Worm (Caenorhabditis elegans) whole organism, mixed stage, embryonic: Measurements from ENCODE around the gene C01G10.5.

Experiments used
- M03D4.4 ChIP-seq: sonication (generic microtip); optimal IDR thresholded peaks from 2 replicates; lab custom pipeline; 2017; ENCODE audit warnings: mild to moderate bottlenecking, missing genetic modification characterization, missing compliant biosample characterization
- bed-3 ChIP-seq: fragments of 200-800 bp; sonication (Bioruptor generic); optimal IDR thresholded peaks from 3 replicates; lab custom pipeline; 2018; ENCODE audit warnings: mild to moderate bottlenecking, missing genetic modification characterization, moderate library complexity, missing compliant biosample characterization
- blmp-1 ChIP-seq: fragments of 150-350 bp; optimal IDR thresholded peaks from 2 replicates; lab custom pipeline; 2014; ENCODE audit warnings: missing biosample characterization, missing genetic modification characterization
- ceh-39 ChIP-seq: fragments of 150-350 bp; optimal IDR thresholded peaks from 2 replicates; lab custom pipeline; 2014; ENCODE audit warnings: missing biosample characterization, missing genetic modification characterization
- ceh-83 ChIP-seq: fragments of 200-800 bp; sonication (Bioruptor generic); optimal IDR thresholded peaks from 2 replicates; lab custom pipeline; 2018; ENCODE audit warnings: mild to moderate bottlenecking, missing genetic modification characterization, missing compliant biosample characterization
- ces-1 ChIP-seq: fragments of 150-350 bp; optimal IDR thresholded peaks from 2 replicates; lab custom pipeline; 2014; ENCODE audit warnings: missing biosample characterization, missing genetic modification reagents, missing genetic modification characterization
- drap-1 ChIP-seq: fragments of 200-800 bp; sonication (Bioruptor generic); optimal IDR thresholded peaks from 3 replicates; lab custom pipeline; 2018; ENCODE audit warnings: mild to moderate bottlenecking, missing genetic modification characterization, missing compliant biosample characterization
- elt-1 ChIP-seq: sonication (generic microtip); optimal IDR thresholded peaks from 2 replicates; lab custom pipeline; 2017; ENCODE audit warnings: missing genetic modification characterization, mild to moderate bottlenecking, missing compliant biosample characterization, antibody characterized with exemption, moderate library complexity, borderline replicate concordance; ENCODE audit not compliant: insufficient read depth
- elt-3 ChIP-seq: fragments of 150-350 bp; optimal IDR thresholded peaks from 2 replicates; lab custom pipeline; 2014; ENCODE audit warnings: missing biosample characterization, missing genetic modification characterization
- flh-1 ChIP-seq: fragments of 200-800 bp; sonication (Bioruptor generic); optimal IDR thresholded peaks from 2 replicates; lab custom pipeline; 2018; ENCODE audit warnings: mild to moderate bottlenecking, missing genetic modification characterization, moderate library complexity, missing compliant biosample characterization
- ham-2 ChIP-seq: fragments of 200-800 bp; sonication (Bioruptor generic); optimal IDR thresholded peaks from 2 replicates; lab custom pipeline; 2018; ENCODE audit warnings: mild to moderate bottlenecking, missing genetic modification characterization, missing compliant biosample characterization
- hlh-1 ChIP-seq: fragments of 150-350 bp; optimal IDR thresholded peaks from 2 replicates; lab custom pipeline; 2014; ENCODE audit warnings: missing biosample characterization, missing genetic modification reagents, missing genetic modification characterization
- lin-13 ChIP-seq: fragments of 150-350 bp; optimal IDR thresholded peaks from 2 replicates; lab custom pipeline; 2014; ENCODE audit warnings: missing biosample characterization, missing genetic modification characterization
- lin-32 ChIP-seq: fragments of 200-800 bp; sonication (Bioruptor generic); optimal IDR thresholded peaks from 2 replicates; lab custom pipeline; 2018; ENCODE audit warnings: mild to moderate bottlenecking, missing genetic modification characterization, missing compliant biosample characterization
- lsy-2 ChIP-seq: fragments of 150-350 bp; optimal IDR thresholded peaks from 2 replicates; lab custom pipeline; 2014; ENCODE audit warnings: missing biosample characterization, missing genetic modification characterization
- mep-1 ChIP-seq: fragments of 150-350 bp; optimal IDR thresholded peaks from 2 replicates; lab custom pipeline; 2017; ENCODE audit warnings: missing biosample characterization, missing genetic modification reagents, missing genetic modification characterization, inconsistent platforms
- mls-2 ChIP-seq: sonication (generic microtip); optimal IDR thresholded peaks from 2 replicates; lab custom pipeline; 2016; ENCODE audit warnings: mild to moderate bottlenecking, missing genetic modification characterization, moderate library complexity, missing compliant biosample characterization
- nhr-12 ChIP-seq: fragments of 150-350 bp; optimal IDR thresholded peaks from 2 replicates; lab custom pipeline; 2014; ENCODE audit warnings: missing biosample characterization, missing genetic modification characterization
- nhr-2 ChIP-seq: fragments of 150-350 bp; optimal IDR thresholded peaks from 2 replicates; lab custom pipeline; 2014; ENCODE audit warnings: missing biosample characterization, missing genetic modification characterization
- nhr-237 ChIP-seq: fragments of 150-350 bp; optimal IDR thresholded peaks from 2 replicates; lab custom pipeline; 2014; ENCODE audit warnings: missing biosample characterization, missing genetic modification characterization
- nhr-28 ChIP-seq: fragments of 150-350 bp; optimal IDR thresholded peaks from 2 replicates; lab custom pipeline; 2014; ENCODE audit warnings: missing biosample characterization, missing genetic modification characterization
- nhr-76 ChIP-seq: sonication (generic microtip); optimal IDR thresholded peaks from 2 replicates; lab custom pipeline; 2017; ENCODE audit warnings: missing biosample characterization, missing genetic modification characterization
- pha-4 ChIP-seq: fragments of 150-350 bp; optimal IDR thresholded peaks from 2 replicates; lab custom pipeline; 2018; ENCODE audit warnings: missing biosample characterization, missing genetic modification reagents, missing genetic modification characterization
- sem-2 ChIP-seq: fragments of 200-800 bp; sonication (Bioruptor generic); optimal IDR thresholded peaks from 2 replicates; lab custom pipeline; 2018; ENCODE audit warnings: mild to moderate bottlenecking, missing genetic modification characterization, missing compliant biosample characterization
- snpc-4 ChIP-seq: fragments of 150-350 bp; optimal IDR thresholded peaks from 2 replicates; lab custom pipeline; 2014; ENCODE audit warnings: missing biosample characterization, missing genetic modification characterization
- sptf-1 ChIP-seq: sonication (generic microtip); optimal IDR thresholded peaks from 2 replicates; lab custom pipeline; 2017; ENCODE audit warnings: mild to moderate bottlenecking, missing genetic modification characterization, moderate library complexity, missing compliant biosample characterization
- tbx-8 ChIP-seq: fragments of 200-800 bp; sonication (Bioruptor generic); optimal IDR thresholded peaks from 2 replicates; lab custom pipeline; 2018; ENCODE audit warnings: mild to moderate bottlenecking, missing genetic modification characterization, moderate library complexity, missing compliant biosample characterization
- unc-120 ChIP-seq: sonication (generic microtip); optimal IDR thresholded peaks from 2 replicates; lab custom pipeline; 2017; ENCODE audit warnings: missing genetic modification characterization, missing compliant biosample characterization; ENCODE audit not compliant: poor library complexity, severe bottlenecking
- unc-39 ChIP-seq: fragments of 150-350 bp; optimal IDR thresholded peaks from 2 replicates; lab custom pipeline; 2014; ENCODE audit warnings: missing biosample characterization, missing genetic modification characterization
- unc-62 ChIP-seq: fragments of 150-350 bp; optimal IDR thresholded peaks from 2 replicates; lab custom pipeline; 2014; ENCODE audit warnings: missing biosample characterization, missing genetic modification reagents, missing genetic modification characterization
- zip-8 ChIP-seq: fragments of 150-350 bp; optimal IDR thresholded peaks from 2 replicates; lab custom pipeline; 2014; ENCODE audit warnings: missing biosample characterization, missing genetic modification characterization
- ztf-11 ChIP-seq: fragments of 150-350 bp; optimal IDR thresholded peaks from 2 replicates; lab custom pipeline; 2014; ENCODE audit warnings: missing biosample characterization, missing genetic modification characterization

The C01G10.5 gene

ce11 chrV:15057724-15058123, 31.6 kb downstream of the C01G10.5 start:
- TF ChIP-seq nhr-12 (tag; lab: Kevin White, UChicago) (no peak), sptf-1 (tag; lab: Kevin White, UChicago) (no peak), elt-3 (tag; lab: Kevin White, UChicago) (no peak), zip-8 (tag; lab: Kevin White, UChicago) (no peak), drap-1 (GFP tag; lab: Kevin White, UChicago) (no peak), blmp-1 (no peak), mep-1 (tag; lab: Kevin White, UChicago) (no peak), nhr-237 (tag; lab: Kevin White, UChicago) (no peak), nhr-28 (no peak), nhr-2 (tag; lab: Kevin White, UChicago) (no peak), unc-62 (GFP tag; lab: Kevin White, UChicago) (no peak), ztf-11 (tag; lab: Kevin White, UChicago) (no peak), sem-2 (GFP tag; lab: Kevin White, UChicago) (no peak), lin-13 (tag; lab: Kevin White, UChicago) (no peak), elt-1 (tag; lab: Kevin White, UChicago) (no peak), flh-1 (GFP tag; lab: Kevin White, UChicago) (no peak), snpc-4 (no peak)

ce11 chrV:15056346-15056839, 32.9 kb downstream of the C01G10.5 start:
- TF ChIP-seq pha-4 (tag; lab: Kevin White, UChicago) (no peak), nhr-237 (tag; lab: Kevin White, UChicago) (no peak), mep-1 (tag; lab: Kevin White, UChicago) (no peak), unc-62 (GFP tag; lab: Kevin White, UChicago) (no peak), elt-3 (tag; lab: Kevin White, UChicago) (no peak), tbx-8 (GFP tag; lab: Kevin White, UChicago) (no peak), blmp-1 (no peak), lsy-2 (tag; lab: Kevin White, UChicago) (no peak), unc-120 (tag; lab: Kevin White, UChicago) (no peak), sptf-1 (tag; lab: Kevin White, UChicago) (no peak), bed-3 (no peak), snpc-4 (no peak), ceh-39 (tag; lab: Kevin White, UChicago) (no peak), ham-2 (GFP tag; lab: Kevin White, UChicago) (no peak), ztf-11 (tag; lab: Kevin White, UChicago) (no peak), unc-39 (tag; lab: Kevin White, UChicago) (no peak), nhr-28 (no peak), zip-8 (tag; lab: Kevin White, UChicago) (no peak)

ce11 chrV:15055873-15056272, 33.5 kb downstream of the C01G10.5 start, which contains the start of gene C25D7.16:
TSS of gene C25D7.16 (plus strand) at chrV:15056173.
- TF ChIP-seq mls-2 (tag; lab: Kevin White, UChicago) (no peak), pha-4 (tag; lab: Kevin White, UChicago) (no peak), ces-1 (GFP tag; lab: Kevin White, UChicago) (no peak), ceh-39 (tag; lab: Kevin White, UChicago) (no peak), unc-39 (tag; lab: Kevin White, UChicago) (no peak), sem-2 (GFP tag; lab: Kevin White, UChicago) (no peak), bed-3 (no peak), M03D4.4 (tag; lab: Kevin White, UChicago) (no peak), nhr-2 (tag; lab: Kevin White, UChicago) (no peak), blmp-1 (no peak)
- TF ChIP-seq, all 35 proteins: peak for 0

- TF ChIP-seq zip-8 (tag; lab: Kevin White, UChicago), result peak; percentile 61
- no peak for TF ChIP-seq mep-1 (tag; lab: Kevin White, UChicago)
- TF ChIP-seq, all 35 proteins: peak for 1
These were observed 34.6 kb downstream of the C01G10.5 start for ce11 chrV:15054733-15055132.

- TF ChIP-seq nhr-76 (tag; lab: Kevin White, UChicago) (no peak), bed-3 (no peak), ceh-83 (GFP tag; lab: Kevin White, UChicago) (no peak), ham-2 (GFP tag; lab: Kevin White, UChicago) (no peak), ceh-39 (tag; lab: Kevin White, UChicago) (no peak), hlh-1 (no peak), unc-62 (GFP tag; lab: Kevin White, UChicago) (no peak), flh-1 (GFP tag; lab: Kevin White, UChicago) (no peak), snpc-4 (no peak), nhr-28 (no peak), mls-2 (tag; lab: Kevin White, UChicago) (no peak), lin-32 (GFP tag; lab: Kevin White, UChicago) (no peak), blmp-1 (no peak), elt-3 (tag; lab: Kevin White, UChicago) (no peak), lsy-2 (tag; lab: Kevin White, UChicago) (no peak), zip-8 (tag; lab: Kevin White, UChicago) (no peak)
These were observed 37.0 kb downstream of the C01G10.5 start, which contains the start of the genes fbxa-82 and C25D7.5 for ce11 chrV:15052368-15052767. TSS of gene fbxa-82 (minus strand) at chrV:15052530. TSS of gene C25D7.5 (plus strand) at chrV:15052650.
